Worm (Caenorhabditis elegans) whole organism, L3 larva: ENCODE measurements around the gene T25B9.6.
A peak's percentile ranks its signal among the peaks of the same experiment; 100 is the strongest.

ENCODE experiments used
- R02D3.7 ChIP-seq: fragments of 150-350 bp; optimal IDR thresholded peaks from 2 replicates; lab custom pipeline; 2014; ENCODE audit warnings: missing biosample characterization, missing genetic modification characterization
- ZK546.5 ChIP-seq: sonication (generic microtip); optimal IDR thresholded peaks from 2 replicates; lab custom pipeline; 2017; ENCODE audit warnings: missing biosample characterization, missing genetic modification characterization
- aly-2 ChIP-seq: fragments of 150-350 bp; optimal IDR thresholded peaks from 2 replicates; lab custom pipeline; 2014; ENCODE audit warnings: missing biosample characterization, missing genetic modification characterization
- ama-1 ChIP-seq: fragments of 150-350 bp; optimal IDR thresholded peaks from 2 replicates; lab custom pipeline; 2018
- ceh-16 ChIP-seq: sonication (generic microtip); optimal IDR thresholded peaks from 2 replicates; lab custom pipeline; 2017; ENCODE audit warnings: missing biosample characterization, missing genetic modification characterization
- ceh-28 ChIP-seq: fragments of 150-350 bp; optimal IDR thresholded peaks from 2 replicates; lab custom pipeline; 2014; ENCODE audit warnings: missing biosample characterization, missing genetic modification reagents, missing genetic modification characterization
- ceh-82 ChIP-seq: fragments of 150-350 bp; optimal IDR thresholded peaks from 2 replicates; lab custom pipeline; 2014; ENCODE audit warnings: missing biosample characterization, missing genetic modification characterization
- ceh-9 ChIP-seq: sonication (generic microtip); optimal IDR thresholded peaks from 2 replicates; lab custom pipeline; 2018; ENCODE audit warnings: missing biosample characterization, missing genetic modification characterization
- daf-12 ChIP-seq: fragments of 150-350 bp; optimal IDR thresholded peaks from 2 replicates; lab custom pipeline; 2014; ENCODE audit warnings: missing biosample characterization, missing genetic modification reagents, missing genetic modification characterization
- egl-27 ChIP-seq: sonication (generic microtip); optimal IDR thresholded peaks from 4 replicates; lab custom pipeline; 2017; ENCODE audit warnings: missing biosample characterization, missing genetic modification reagents, missing genetic modification characterization
- egl-5 ChIP-seq: fragments of 150-350 bp; optimal IDR thresholded peaks from 2 replicates; lab custom pipeline; 2017; ENCODE audit warnings: missing biosample characterization, missing genetic modification reagents, missing genetic modification characterization, inconsistent platforms
- elt-1 ChIP-seq: fragments of 150-350 bp; optimal IDR thresholded peaks from 2 replicates; lab custom pipeline; 2014; ENCODE audit warnings: missing biosample characterization, missing genetic modification characterization
- elt-2 ChIP-seq: sonication (generic microtip); optimal IDR thresholded peaks from 2 replicates; lab custom pipeline; 2016; ENCODE audit warnings: missing genetic modification reagents, mild to moderate bottlenecking, missing genetic modification characterization, missing compliant biosample characterization
- elt-3 ChIP-seq, 3 experiments: fragments of 150-350 bp in 1 of 3; sonication (generic microtip) in 2 of 3; optimal IDR thresholded peaks; 2 replicates in 2 of 3; 4 replicates in 1 of 3; lab custom pipeline; 2014 to 2017; ENCODE audit warnings: missing biosample characterization in 3 of 3, missing genetic modification characterization in 3 of 3
- eor-1 ChIP-seq, 2 experiments: fragments of 150-350 bp; optimal IDR thresholded peaks; 2 replicates each; lab custom pipeline; 2014 to 2018; ENCODE audit warnings: missing biosample characterization in 2 of 2, missing genetic modification characterization in 2 of 2
- fkh-2 ChIP-seq: fragments of 150-350 bp; optimal IDR thresholded peaks from 2 replicates; lab custom pipeline; 2014; ENCODE audit warnings: missing biosample characterization, missing genetic modification reagents, missing genetic modification characterization
- fos-1 ChIP-seq: fragments of 150-350 bp; optimal IDR thresholded peaks from 2 replicates; lab custom pipeline; 2014; ENCODE audit warnings: missing biosample characterization, missing genetic modification characterization
- hmg-11 ChIP-seq: sonication (generic microtip); optimal IDR thresholded peaks from 2 replicates; lab custom pipeline; 2016; ENCODE audit warnings: missing genetic modification characterization, missing compliant biosample characterization
- jun-1 ChIP-seq: fragments of 150-350 bp; optimal IDR thresholded peaks from 2 replicates; lab custom pipeline; 2014; ENCODE audit warnings: missing biosample characterization, missing genetic modification reagents, missing genetic modification characterization
- lin-39 ChIP-seq: fragments of 150-350 bp; optimal IDR thresholded peaks from 2 replicates; lab custom pipeline; 2018; ENCODE audit warnings: missing biosample characterization, missing genetic modification reagents, missing genetic modification characterization
- lsy-12 ChIP-seq: sonication (generic microtip); optimal IDR thresholded peaks from 2 replicates; lab custom pipeline; 2016; ENCODE audit warnings: mild to moderate bottlenecking, missing genetic modification characterization, missing compliant biosample characterization
- mdl-1 ChIP-seq: fragments of 150-350 bp; optimal IDR thresholded peaks from 2 replicates; lab custom pipeline; 2014; ENCODE audit warnings: missing biosample characterization, missing genetic modification characterization
- mml-1 ChIP-seq: fragments of 150-350 bp; sonication (generic microtip); optimal IDR thresholded peaks from 3 replicates; lab custom pipeline; 2014; ENCODE audit warnings: missing biosample characterization, missing genetic modification characterization
- nfya-1 ChIP-seq: sonication (generic microtip); optimal IDR thresholded peaks from 2 replicates; lab custom pipeline; 2017; ENCODE audit warnings: missing genetic modification characterization, mild to moderate bottlenecking, missing compliant biosample characterization, antibody characterized with exemption, moderate library complexity; ENCODE audit not compliant: insufficient read depth
- nhr-11 ChIP-seq: fragments of 150-350 bp; optimal IDR thresholded peaks from 2 replicates; lab custom pipeline; 2014; ENCODE audit warnings: missing biosample characterization, missing genetic modification characterization
- nhr-23 ChIP-seq: fragments of 150-350 bp; optimal IDR thresholded peaks from 2 replicates; lab custom pipeline; 2014; ENCODE audit warnings: missing biosample characterization, missing genetic modification reagents, missing genetic modification characterization
- nhr-237 ChIP-seq: fragments of 150-350 bp; optimal IDR thresholded peaks from 2 replicates; lab custom pipeline; 2014; ENCODE audit warnings: missing biosample characterization, missing genetic modification characterization
- nhr-25 ChIP-seq: sonication (generic microtip); optimal IDR thresholded peaks from 2 replicates; lab custom pipeline; 2017; ENCODE audit warnings: missing biosample characterization, missing genetic modification characterization
- nhr-28 ChIP-seq: fragments of 150-350 bp; optimal IDR thresholded peaks from 2 replicates; lab custom pipeline; 2014; ENCODE audit warnings: missing biosample characterization, missing genetic modification characterization
- nhr-43 ChIP-seq: sonication (generic microtip); optimal IDR thresholded peaks from 2 replicates; lab custom pipeline; 2016; ENCODE audit warnings: mild to moderate bottlenecking, missing genetic modification characterization, missing compliant biosample characterization; ENCODE audit not compliant: poor library complexity, severe bottlenecking
- nhr-67 ChIP-seq: fragments of 150-350 bp; optimal IDR thresholded peaks from 2 replicates; lab custom pipeline; 2014; ENCODE audit warnings: missing biosample characterization, missing genetic modification characterization
- nhr-76 ChIP-seq: fragments of 150-350 bp; sonication (generic microtip); optimal IDR thresholded peaks from 5 replicates; lab custom pipeline; 2014; ENCODE audit warnings: missing biosample characterization, missing genetic modification characterization
- nhr-77 ChIP-seq: fragments of 150-350 bp; optimal IDR thresholded peaks from 2 replicates; lab custom pipeline; 2014; ENCODE audit warnings: missing biosample characterization, missing genetic modification characterization
- pha-4 ChIP-seq: fragments of 150-350 bp; optimal IDR thresholded peaks from 2 replicates; lab custom pipeline; 2014; ENCODE audit warnings: missing biosample characterization, missing genetic modification reagents, missing genetic modification characterization
- pqm-1 ChIP-seq: fragments of 150-350 bp; optimal IDR thresholded peaks from 2 replicates; lab custom pipeline; 2017; ENCODE audit warnings: missing biosample characterization, missing genetic modification characterization, inconsistent platforms
- sea-2 ChIP-seq: fragments of 150-350 bp; sonication (generic microtip); optimal IDR thresholded peaks from 4 replicates; lab custom pipeline; 2014; ENCODE audit warnings: missing biosample characterization, missing genetic modification reagents, missing genetic modification characterization
- skn-1 ChIP-seq: fragments of 150-350 bp; optimal IDR thresholded peaks from 2 replicates; lab custom pipeline; 2014; ENCODE audit warnings: missing biosample characterization, missing genetic modification characterization
- snpc-4 ChIP-seq: fragments of 150-350 bp; optimal IDR thresholded peaks from 2 replicates; lab custom pipeline; 2014; ENCODE audit warnings: missing biosample characterization, missing genetic modification characterization
- tbx-2 ChIP-seq: sonication (generic microtip); optimal IDR thresholded peaks from 2 replicates; lab custom pipeline; 2016; ENCODE audit warnings: mild to moderate bottlenecking, missing genetic modification characterization, missing compliant biosample characterization
- unc-39 ChIP-seq: sonication (generic microtip); optimal IDR thresholded peaks from 4 replicates; lab custom pipeline; 2017; ENCODE audit warnings: missing biosample characterization, missing genetic modification characterization
- zag-1 ChIP-seq: fragments of 150-350 bp; optimal IDR thresholded peaks from 2 replicates; lab custom pipeline; 2014; ENCODE audit warnings: missing biosample characterization, missing genetic modification characterization
- ztf-11 ChIP-seq: fragments of 150-350 bp; optimal IDR thresholded peaks from 2 replicates; lab custom pipeline; 2014; ENCODE audit warnings: missing biosample characterization, missing genetic modification characterization

Gene T25B9.6

DNA sequence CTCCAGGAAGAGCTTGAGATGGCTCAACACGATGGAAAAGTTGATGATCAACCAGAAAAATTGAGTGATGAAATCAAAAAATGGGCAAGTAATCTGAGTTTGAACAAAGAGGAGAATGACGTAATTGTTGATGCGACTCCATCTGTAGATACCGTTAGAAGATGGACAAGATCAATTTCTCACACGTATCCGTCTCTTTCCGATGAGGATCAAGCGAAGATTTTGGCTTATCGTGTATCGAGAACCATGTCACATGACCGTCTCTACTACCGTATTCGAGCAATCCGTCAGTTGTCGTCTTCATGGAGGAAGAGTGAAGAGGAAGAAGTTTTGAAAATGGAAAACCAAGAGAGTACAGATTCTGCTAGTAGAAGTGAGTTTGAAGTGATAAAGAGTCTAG lies 39.9 kb upstream of the T25B9.6 start:
- TF ChIP-seq daf-12 (tag; lab: Kevin White, UChicago) = no peak
- TF ChIP-seq ama-1 (lab: Kevin White, UChicago) = no peak
- TF ChIP-seq fos-1 (tag; lab: Kevin White, UChicago) = no peak
- TF ChIP-seq mdl-1 = no peak
- TF ChIP-seq nhr-28 = no peak
- no peak for TF ChIP-seq mml-1 (tag; lab: Kevin White, UChicago)
- no peak for TF ChIP-seq elt-1 (tag; lab: Kevin White, UChicago)
- TF ChIP-seq ztf-11 (tag; lab: Kevin White, UChicago) = no peak
- no peak for TF ChIP-seq ceh-9 (tag; lab: Kevin White, UChicago)
- TF ChIP-seq fkh-2 (tag; lab: Kevin White, UChicago) = no peak
- no peak for TF ChIP-seq elt-2 (tag; lab: Kevin White, UChicago)
- TF ChIP-seq nhr-67 (tag; lab: Kevin White, UChicago) = no peak
- no peak for TF ChIP-seq hmg-11 (tag; lab: Kevin White, UChicago)
- TF ChIP-seq nhr-76 (tag; lab: Kevin White, UChicago) = no peak
- no peak for TF ChIP-seq snpc-4 (tag; lab: Kevin White, UChicago)
- TF ChIP-seq unc-39 (tag; lab: Kevin White, UChicago) = no peak
- TF ChIP-seq nhr-23 (tag; lab: Kevin White, UChicago) = no peak
- TF ChIP-seq sea-2 (GFP tag; lab: Kevin White, UChicago) = no peak
- TF ChIP-seq lin-39 = no peak

DNA sequence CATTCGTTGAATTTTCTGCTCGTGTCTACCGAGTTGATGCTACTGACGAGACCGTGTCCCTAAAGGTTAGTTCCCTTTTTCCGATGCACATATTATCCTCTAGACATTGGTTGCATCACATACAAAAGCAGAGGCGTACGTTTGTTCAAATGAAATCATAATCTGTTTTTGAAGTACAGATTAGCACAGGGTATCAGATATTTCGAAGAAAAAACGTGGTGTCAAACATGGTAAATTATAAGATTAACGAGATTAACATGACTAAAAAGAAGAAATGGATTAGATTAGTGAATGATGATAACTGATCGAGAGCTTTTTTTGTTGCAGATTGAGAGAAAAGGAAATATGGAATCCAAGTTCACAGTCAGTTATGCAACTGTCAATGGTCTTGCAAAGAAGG lies 39.1 kb upstream of the T25B9.6 start:
- TF ChIP-seq lin-39 (no peak), ceh-82 (tag; lab: Kevin White, UChicago) (no peak), lsy-12 (tag; lab: Kevin White, UChicago) (no peak), snpc-4 (tag; lab: Kevin White, UChicago) (no peak), pqm-1 (tag; lab: Kevin White, UChicago) (no peak), elt-1 (tag; lab: Kevin White, UChicago) (no peak), nfya-1 (tag; lab: Kevin White, UChicago) (no peak), ama-1 (lab: Kevin White, UChicago) (no peak)

DNA sequence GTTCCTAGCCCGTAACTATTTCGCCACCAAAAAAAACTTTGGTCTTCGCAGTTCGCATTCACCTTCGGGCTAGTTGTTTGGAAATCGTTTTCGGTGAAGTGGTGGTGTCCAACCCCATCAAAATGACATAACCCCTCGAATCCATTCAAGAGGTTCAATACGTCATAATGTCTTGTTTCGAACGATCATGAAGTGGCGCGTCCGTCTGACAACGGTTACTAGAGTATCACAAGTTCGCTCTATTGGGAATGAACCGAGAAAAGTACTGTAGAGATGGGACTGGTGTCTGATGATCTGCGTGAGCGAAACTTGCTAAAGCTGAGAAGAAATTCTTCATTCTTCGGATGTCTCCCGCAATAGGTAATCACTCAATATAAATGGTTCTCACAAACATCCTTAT lies 30.2 kb upstream of the T25B9.6 start, which contains the start of gene ZC168.2:
Gene ZC168.2, plus strand, starts transcription at position 301 of the 400 bp plus-strand sequence.
- TF ChIP-seq ceh-28 (no peak), nhr-23 (tag; lab: Kevin White, UChicago) (no peak), nhr-11 (tag; lab: Kevin White, UChicago) (no peak), zag-1 (tag; lab: Kevin White, UChicago) (no peak), nhr-25 (tag; lab: Kevin White, UChicago) (no peak), R02D3.7 (no peak), elt-3 (tag; optimal IDR thresholded peaks at IDR 0.05; lab: Kevin White, UChicago) (no peak)

DNA sequence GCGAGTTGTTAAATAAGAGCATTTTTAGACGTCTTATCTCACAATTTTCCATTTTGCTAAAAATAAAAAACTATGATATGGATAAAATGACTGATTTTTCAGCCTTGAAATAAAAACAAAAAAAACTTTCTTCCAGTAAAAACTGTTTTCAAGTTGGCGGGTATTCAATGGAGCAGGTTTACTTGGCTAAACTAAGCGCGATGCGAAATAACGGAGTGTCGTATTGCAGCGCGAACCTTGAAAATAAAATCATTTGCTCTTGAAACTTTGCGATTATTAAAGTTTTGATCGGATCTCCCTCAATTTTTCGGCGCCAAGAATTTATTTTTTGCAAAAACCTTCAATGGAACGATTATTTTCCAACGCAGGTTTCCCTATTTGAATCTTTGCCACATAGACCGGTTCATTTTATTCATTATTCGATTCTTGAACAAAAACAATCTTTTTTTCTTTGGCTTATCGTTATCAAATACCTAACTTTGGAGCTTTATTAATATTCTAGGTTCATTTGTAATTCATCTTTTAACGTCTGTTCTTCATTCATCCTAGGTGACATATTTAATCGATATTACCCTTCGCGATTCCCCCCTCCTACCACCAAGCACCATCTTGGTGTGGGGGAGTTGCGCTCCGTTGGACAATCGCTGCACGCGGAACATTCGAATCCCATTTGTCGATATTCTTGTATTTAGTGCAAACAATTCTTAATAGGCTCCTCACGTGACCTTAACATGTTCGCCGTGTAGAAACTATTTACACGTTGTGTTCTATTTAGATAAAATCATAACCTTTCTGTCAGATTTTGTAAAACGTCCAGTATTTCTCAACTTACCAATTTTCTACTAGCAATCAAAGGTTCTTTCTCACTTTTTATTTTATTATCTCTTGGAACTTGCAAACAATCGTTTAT lies 23.2 kb upstream of the T25B9.6 start, which contains the start of the genes orc-5 and cyb-1:
Gene orc-5, minus strand, starts transcription at position 62 of the 910 bp plus-strand sequence.
Gene cyb-1, plus strand, starts transcription at position 690 of the 910 bp plus-strand sequence.
- TF ChIP-seq ZK546.5 (tag; lab: Kevin White, UChicago) (no peak), skn-1 (peak; percentile 63), hmg-11 (tag; lab: Kevin White, UChicago) (peak; percentile 46), ceh-82 (tag; lab: Kevin White, UChicago) (no peak), nhr-23 (tag; lab: Kevin White, UChicago) (peak; percentile 85), nfya-1 (tag; lab: Kevin White, UChicago) (peak; percentile 87), aly-2 (tag; lab: Kevin White, UChicago) (no peak), mdl-1 (no peak), ama-1 (lab: Kevin White, UChicago) (no peak), nhr-237 (tag; lab: Kevin White, UChicago) (no peak), elt-2 (tag; lab: Kevin White, UChicago) (peak; percentile 11), nhr-77 (tag; lab: Kevin White, UChicago) (no peak), mml-1 (tag; lab: Kevin White, UChicago) (no peak), jun-1 (no peak), nhr-43 (tag; lab: Kevin White, UChicago) (peak; percentile 42), eor-1 (tag; optimal IDR thresholded peaks at IDR 0.05; lab: Kevin White, UChicago) (no peak), elt-3 (tag; optimal IDR thresholded peaks at IDR 0.05; lab: Kevin White, UChicago) (no peak), zag-1 (tag; lab: Kevin White, UChicago) (no peak), R02D3.7 (peak; percentile 20), egl-27 (tag; lab: Kevin White, UChicago) (no peak), lsy-12 (tag; lab: Kevin White, UChicago) (no peak), egl-5 (tag; lab: Kevin White, UChicago) (no peak), sea-2 (GFP tag; lab: Kevin White, UChicago) (no peak), pha-4 (tag; lab: Kevin White, UChicago) (peak; percentile 90), pqm-1 (tag; lab: Kevin White, UChicago) (peak; percentile 2), tbx-2 (no peak), snpc-4 (tag; lab: Kevin White, UChicago) (peak; percentile 16), elt-1 (tag; lab: Kevin White, UChicago) (no peak), nhr-25 (tag; lab: Kevin White, UChicago) (peak; percentile 69), fos-1 (tag; lab: Kevin White, UChicago) (no peak), nhr-67 (tag; lab: Kevin White, UChicago) (no peak), fkh-2 (tag; lab: Kevin White, UChicago) (no peak), ceh-16 (tag; lab: Kevin White, UChicago) (no peak), ceh-28 (no peak)
